Fruit fly (Drosophila melanogaster) whole organism, embryonic: ENCODE measurements around the gene CG5835.

Experiments used
- ATbp ChIP-seq: fragments of 200-800 bp; sonication (Bioruptor generic); optimal IDR thresholded peaks from 2 replicates; lab custom pipeline; 2017; ENCODE audit warnings: missing biosample characterization, mild to moderate bottlenecking, missing genetic modification characterization, missing genetic modification reagents
- Antp ChIP-seq: fragments of 200-800 bp; sonication (Bioruptor generic); optimal IDR thresholded peaks from 3 replicates; lab custom pipeline; 2016; ENCODE audit warnings: missing biosample characterization, missing genetic modification characterization
- Asciz ChIP-seq: fragments of 200-800 bp; sonication (Bioruptor generic); optimal IDR thresholded peaks from 2 replicates; lab custom pipeline; 2017; ENCODE audit warnings: missing biosample characterization, mild to moderate bottlenecking, missing genetic modification characterization, missing genetic modification reagents
- C15 ChIP-seq: fragments of 200-800 bp; sonication (Bioruptor generic); IDR thresholded peaks from 3 replicates; pipeline ENCODE4 v1.3.6; 2022; ENCODE audit warnings: missing biosample characterization, missing genetic modification characterization
- CG13123 ChIP-seq: fragments of 200-800 bp; sonication (Bioruptor generic); optimal IDR thresholded peaks from 2 replicates; lab custom pipeline; 2016; ENCODE audit warnings: missing biosample characterization, missing genetic modification characterization
- CG1529 ChIP-seq: fragments of 200-800 bp; sonication (Bioruptor generic); optimal IDR thresholded peaks from 3 replicates; lab custom pipeline; 2018; ENCODE audit warnings: missing biosample characterization, missing genetic modification characterization
- CG16813 ChIP-seq: fragments of 200-800 bp; sonication (Bioruptor generic); IDR thresholded peaks from 3 replicates; pipeline ENCODE4 v1.3.6; 2022; ENCODE audit warnings: missing biosample characterization, missing genetic modification characterization; ENCODE audit not compliant: partially characterized antibody
- CG17361 ChIP-seq: fragments of 200-800 bp; sonication (Bioruptor generic); IDR thresholded peaks from 3 replicates; pipeline ENCODE4 v1.3.6; 2022; ENCODE audit warnings: missing biosample characterization, missing genetic modification characterization
- CG17802 ChIP-seq: fragments of 200-800 bp; sonication (Bioruptor generic); optimal IDR thresholded peaks from 2 replicates; lab custom pipeline; 2018; ENCODE audit warnings: missing biosample characterization, mild to moderate bottlenecking, missing genetic modification characterization, moderate library complexity
- CG17829 ChIP-seq: fragments of 200-800 bp; optimal IDR thresholded peaks from 2 replicates; lab custom pipeline; 2019; ENCODE audit warnings: missing biosample characterization, mild to moderate bottlenecking, missing genetic modification characterization, moderate library complexity
- CG18011 ChIP-seq: fragments of 200-800 bp; sonication (Bioruptor generic); optimal IDR thresholded peaks from 2 replicates; lab custom pipeline; 2017; ENCODE audit warnings: missing biosample characterization, missing genetic modification characterization, mild to moderate bottlenecking, moderate library complexity, missing genotype
- CG18262 ChIP-seq: fragments of 200-800 bp; optimal IDR thresholded peaks from 3 replicates; lab custom pipeline; 2019; ENCODE audit warnings: missing biosample characterization, mild to moderate bottlenecking, missing genetic modification characterization, moderate library complexity
- CG2129 ChIP-seq: fragments of 200-800 bp; sonication (Bioruptor generic); IDR thresholded peaks from 2 replicates; pipeline ENCODE4 v1.3.6; 2022; ENCODE audit warnings: missing biosample characterization, missing genetic modification characterization; ENCODE audit not compliant: partially characterized antibody
- CG31365 ChIP-seq: fragments of 200-800 bp; sonication (Bioruptor generic); optimal IDR thresholded peaks from 2 replicates; lab custom pipeline; 2018; ENCODE audit warnings: missing biosample characterization, mild to moderate bottlenecking, missing genetic modification characterization
- CG4730 ChIP-seq: fragments of 200-800 bp; sonication (Bioruptor generic); IDR thresholded peaks from 2 replicates; pipeline ENCODE4 v1.3.6; 2022; ENCODE audit warnings: missing biosample characterization, missing genetic modification characterization
- CG4820 ChIP-seq: fragments of 200-800 bp; sonication (Bioruptor generic); optimal IDR thresholded peaks from 3 replicates; lab custom pipeline; 2016; ENCODE audit warnings: missing biosample characterization, missing genetic modification characterization
- CG4854 ChIP-seq: fragments of 200-800 bp; sonication (Bioruptor generic); optimal IDR thresholded peaks from 2 replicates; lab custom pipeline; 2016; ENCODE audit warnings: missing biosample characterization, missing genetic modification characterization, inconsistent platforms
- CG6813 ChIP-seq: fragments of 200-800 bp; sonication (Bioruptor generic); optimal IDR thresholded peaks from 2 replicates; lab custom pipeline; 2017; ENCODE audit warnings: missing biosample characterization, missing genetic modification characterization, mild to moderate bottlenecking, moderate library complexity, missing genetic modification reagents
- CG7271 ChIP-seq: fragments of 200-800 bp; sonication (Bioruptor generic); optimal IDR thresholded peaks from 2 replicates; lab custom pipeline; 2018; ENCODE audit warnings: missing biosample characterization, mild to moderate bottlenecking, missing genetic modification characterization, moderate library complexity
- CG7745 ChIP-seq: fragments of 200-800 bp; sonication (Bioruptor generic); optimal IDR thresholded peaks from 2 replicates; lab custom pipeline; 2018; ENCODE audit warnings: missing biosample characterization, mild to moderate bottlenecking, missing genetic modification characterization, moderate library complexity
- CG8944 ChIP-seq: fragments of 200-800 bp; sonication (Bioruptor generic); optimal IDR thresholded peaks from 3 replicates; lab custom pipeline; 2016; ENCODE audit warnings: missing biosample characterization, missing genetic modification characterization
- CG9932 ChIP-seq: fragments of 200-800 bp; sonication (Bioruptor generic); IDR thresholded peaks from 2 replicates; pipeline ENCODE4 v1.3.6; 2022; ENCODE audit warnings: missing biosample characterization, missing genetic modification characterization
- D ChIP-seq, 2 experiments: fragments of 200-800 bp in 1 of 2; fragments of >200 bp in 1 of 2; sonication (Bioruptor generic) in 1 of 2; optimal IDR thresholded peaks; 2 replicates in 1 of 2; 3 replicates in 1 of 2; lab custom pipeline; 2017; ENCODE audit warnings: mild to moderate bottlenecking in 1 of 2, missing biosample characterization in 1 of 2, missing genetic modification characterization in 1 of 2, missing genetic modification reagents in 1 of 2
- D19A ChIP-seq: fragments of 200-800 bp; optimal IDR thresholded peaks from 3 replicates; lab custom pipeline; 2019; ENCODE audit warnings: missing biosample characterization, mild to moderate bottlenecking, missing genetic modification characterization, moderate library complexity
- Deaf1 ChIP-seq: fragments of 200-800 bp; optimal IDR thresholded peaks from 3 replicates; lab custom pipeline; 2019; ENCODE audit warnings: missing biosample characterization, mild to moderate bottlenecking, missing genetic modification characterization, moderate library complexity
- Eip74EF ChIP-seq, 2 experiments: fragments of 200-800 bp in 1 of 2; fragments of >200 bp in 1 of 2; sonication (Bioruptor generic) in 1 of 2; optimal IDR thresholded peaks; 2 replicates each; lab custom pipeline; 2017 to 2019; ENCODE audit warnings: missing biosample characterization in 2 of 2, missing genetic modification characterization in 2 of 2, mild to moderate bottlenecking in 1 of 2, moderate library complexity in 1 of 2
- Hr51 ChIP-seq, 2 experiments: fragments of 200-800 bp; sonication (Bioruptor generic); optimal IDR thresholded peaks; 2 replicates in 1 of 2; 3 replicates in 1 of 2; lab custom pipeline; 2016 to 2018; ENCODE audit warnings: missing biosample characterization in 2 of 2, missing genetic modification characterization in 2 of 2, mild to moderate bottlenecking in 1 of 2, moderate library complexity in 1 of 2
- Hsf ChIP-seq: fragments of 200-800 bp; sonication (Bioruptor generic); optimal IDR thresholded peaks from 3 replicates; lab custom pipeline; 2016; ENCODE audit warnings: missing biosample characterization, missing genetic modification characterization
- Lim3 ChIP-seq: fragments of 200-800 bp; sonication (Bioruptor generic); IDR thresholded peaks from 2 replicates; pipeline ENCODE4 v1.3.6; 2022; ENCODE audit warnings: missing biosample characterization, missing genetic modification characterization
- Mes4 ChIP-seq: fragments of 200-800 bp; sonication (Bioruptor generic); optimal IDR thresholded peaks from 2 replicates; lab custom pipeline; 2016; ENCODE audit warnings: missing biosample characterization, missing genetic modification characterization
- Rfx ChIP-seq: fragments of 200-800 bp; sonication (Bioruptor generic); IDR thresholded peaks from 2 replicates; pipeline ENCODE4 v1.3.6; 2022; ENCODE audit warnings: missing biosample characterization, missing genetic modification characterization
- Sox100B ChIP-seq: fragments of 200-800 bp; sonication (Bioruptor generic); optimal IDR thresholded peaks from 3 replicates; lab custom pipeline; 2018; ENCODE audit warnings: missing biosample characterization, mild to moderate bottlenecking, missing genetic modification characterization
- ase ChIP-seq: fragments of 200-800 bp; sonication (Bioruptor generic); IDR thresholded peaks from 3 replicates; pipeline ENCODE4 v1.3.6; 2022; ENCODE audit warnings: missing biosample characterization, missing genetic modification characterization
- chinmo ChIP-seq: fragments of 200-800 bp; sonication (Bioruptor generic); IDR thresholded peaks from 4 replicates; pipeline ENCODE4 v1.3.6; 2022; ENCODE audit warnings: missing biosample characterization, missing genetic modification characterization; ENCODE audit not compliant: partially characterized antibody
- croc ChIP-seq: fragments of 200-800 bp; sonication (Bioruptor generic); conservative IDR thresholded peaks from 3 replicates; pipeline ENCODE4 v1.3.6; 2022; ENCODE audit warnings: missing biosample characterization, missing genetic modification characterization
- da ChIP-seq: fragments of 200-800 bp; sonication (Bioruptor generic); optimal IDR thresholded peaks from 2 replicates; lab custom pipeline; 2016; ENCODE audit warnings: missing biosample characterization, missing genetic modification characterization
- dati ChIP-seq: fragments of 200-800 bp; sonication (Bioruptor generic); IDR thresholded peaks from 2 replicates; pipeline ENCODE4 v1.3.6; 2022; ENCODE audit warnings: missing biosample characterization, missing genetic modification characterization
- dmrt11E ChIP-seq: fragments of 200-800 bp; sonication (Bioruptor generic); optimal IDR thresholded peaks from 3 replicates; lab custom pipeline; 2018; ENCODE audit warnings: missing biosample characterization, mild to moderate bottlenecking, missing genetic modification characterization, moderate library complexity
- dmrt99B ChIP-seq: fragments of 200-800 bp; sonication (Bioruptor generic); optimal IDR thresholded peaks from 2 replicates; lab custom pipeline; 2018; ENCODE audit warnings: missing biosample characterization, mild to moderate bottlenecking, missing genetic modification characterization, moderate library complexity
- dpn ChIP-seq, 2 experiments: fragments of 200-800 bp; sonication (Bioruptor generic); optimal IDR thresholded peaks; 3 replicates each; lab custom pipeline; 2016; ENCODE audit warnings: missing biosample characterization in 2 of 2, missing genetic modification characterization in 2 of 2
- esg ChIP-seq: fragments of 200-800 bp; sonication (Bioruptor generic); conservative IDR thresholded peaks from 2 replicates; pipeline ENCODE4 v1.3.6; 2022; ENCODE audit warnings: missing biosample characterization, missing genetic modification characterization
- eve ChIP-seq, 2 experiments: fragments of >200 bp; optimal IDR thresholded peaks; 2 replicates each; lab custom pipeline; 2017; ENCODE audit warnings: missing biosample characterization in 2 of 2, missing genetic modification characterization in 2 of 2
- ewg ChIP-seq: fragments of 200-800 bp; sonication (Bioruptor generic); optimal IDR thresholded peaks from 3 replicates; lab custom pipeline; 2017; ENCODE audit warnings: mild to moderate bottlenecking, missing biosample characterization, missing genetic modification reagents, missing genetic modification characterization
- klu ChIP-seq: fragments of 200-800 bp; sonication (Bioruptor generic); IDR thresholded peaks from 2 replicates; pipeline ENCODE4 v1.3.6; 2022; ENCODE audit warnings: missing biosample characterization, missing genetic modification characterization
- lilli ChIP-seq: fragments of 200-800 bp; sonication (Bioruptor generic); optimal IDR thresholded peaks from 3 replicates; lab custom pipeline; 2016; ENCODE audit warnings: missing biosample characterization, missing genetic modification characterization
- so ChIP-seq: fragments of 200-800 bp; sonication (Bioruptor generic); IDR thresholded peaks from 3 replicates; pipeline ENCODE4 v1.3.6; 2022; ENCODE audit warnings: missing biosample characterization, missing genetic modification characterization
- sob ChIP-seq: fragments of 200-800 bp; sonication (Bioruptor generic); IDR thresholded peaks from 2 replicates; pipeline ENCODE4 v1.3.6; 2022; ENCODE audit warnings: missing biosample characterization, missing genetic modification characterization
- tin ChIP-seq: fragments of 200-800 bp; sonication (Bioruptor generic); optimal IDR thresholded peaks from 3 replicates; lab custom pipeline; 2016; ENCODE audit warnings: missing biosample characterization, missing genetic modification characterization
- ttk ChIP-seq: fragments of 200-800 bp; sonication (Bioruptor generic); IDR thresholded peaks from 2 replicates; pipeline ENCODE4 v2.1.2; 2022; ENCODE audit warnings: missing biosample characterization, missing genetic modification characterization
- usp ChIP-seq: fragments of >200 bp; optimal IDR thresholded peaks from 2 replicates; lab custom pipeline; 2017; ENCODE audit warnings: missing biosample characterization, missing genetic modification characterization

The CG5835 gene

dm6 chr3R:19113836-19114235, 39.6 kb downstream of the CG5835 start (continued):
- TF ChIP-seq croc (GFP tag; lab: Robert Waterston, UW) (no peak), CG17802 (tag; lab: Kevin White, UChicago) (no peak), CG18262 (peak; percentile 50), Lim3 (no peak), tin (peak; percentile 23), CG17829 (tag; lab: Kevin White, UChicago) (peak; percentile 17), CG7745 (tag; lab: Kevin White, UChicago) (no peak), dmrt99B (tag; lab: Kevin White, UChicago) (peak; percentile 57), CG18011 (GFP tag; lab: Kevin White, UChicago) (no peak), dati (GFP tag; lab: Robert Waterston, UW) (no peak), CG4820 (peak; percentile 37), CG4854 (GFP tag; lab: Kevin White, UChicago) (no peak), chinmo (GFP tag; lab: Robert Waterston, UW) (no peak), CG6813 (GFP tag; lab: Kevin White, UChicago) (no peak), Hr51 (GFP tag; optimal IDR thresholded peaks at IDR 0.05; lab: Kevin White, UChicago) (peak in 1 of 2 experiments; percentile 36), da (GFP tag; lab: Kevin White, UChicago) (no peak), CG16813 (GFP tag; lab: Robert Waterston, UW) (peak; percentile 58), CG17361 (GFP tag; lab: Robert Waterston, UW) (peak; percentile 56), dpn (GFP tag; optimal IDR thresholded peaks at IDR 0.05; lab: Kevin White, UChicago) (peak in 1 of 2 experiments; percentile 49), esg (GFP tag; lab: Robert Waterston, UW) (peak; percentile 33; the same call in 1 of the 2 replicates), ewg (GFP tag; lab: Kevin White, UChicago) (peak; percentile 11), D19A (peak; percentile 7), sob (GFP tag; lab: Robert Waterston, UW) (no peak), Antp (GFP tag; lab: Kevin White, UChicago) (peak; percentile 44), Hsf (GFP tag; lab: Kevin White, UChicago) (peak; percentile 40), dmrt11E (tag; lab: Kevin White, UChicago) (peak; percentile 34), CG7271 (tag; lab: Kevin White, UChicago) (no peak), usp (no peak), ATbp (GFP tag; lab: Kevin White, UChicago) (peak; percentile 54), C15 (GFP tag; lab: Robert Waterston, UW) (no peak), CG13123 (no peak), Mes4 (GFP tag; lab: Kevin White, UChicago) (no peak), klu (no peak), CG31365 (tag; lab: Kevin White, UChicago) (no peak), Rfx (GFP tag; lab: Robert Waterston, UW) (peak; percentile 34; the same call in 1 of the 2 replicates), CG1529 (GFP tag; lab: Kevin White, UChicago) (peak; percentile 41), eve (GFP tag; optimal IDR thresholded peaks at IDR 0.05; lab: Kevin White, UChicago) (peak in 1 of 2 experiments; percentile 54), Deaf1 (tag; lab: Kevin White, UChicago) (no peak), CG9932 (GFP tag; lab: Robert Waterston, UW) (no peak), CG8944 (GFP tag; lab: Kevin White, UChicago) (peak; percentile 33), ttk (GFP tag; lab: Robert Waterston, UW) (0 out of 2 replicates have a peak, but pooled peaks have one; percentile 8), D (optimal IDR thresholded peaks at IDR 0.05; lab: Kevin White, UChicago) (no peak), D (GFP tag; optimal IDR thresholded peaks at IDR 0.05; lab: Kevin White, UChicago) (peak; percentile 5), Sox100B (GFP tag; lab: Kevin White, UChicago) (peak; percentile 27), Eip74EF (GFP tag; optimal IDR thresholded peaks at IDR 0.05; lab: Kevin White, UChicago) (no peak), so (GFP tag; lab: Robert Waterston, UW) (0 out of 3 replicates have a peak, but pooled peaks have one; percentile 8), ase (GFP tag; lab: Robert Waterston, UW) (0 out of 3 replicates have a peak, but pooled peaks have one; percentile 26), CG4730 (GFP tag; lab: Robert Waterston, UW) (no peak), CG2129 (GFP tag; lab: Robert Waterston, UW) (no peak), Asciz (GFP tag; lab: Kevin White, UChicago) (peak; percentile 27), lilli (GFP tag; lab: Kevin White, UChicago) (peak; percentile 21)
